Fruit fly (Drosophila melanogaster): ENCODE measurements around the gene CG7017.

Gene CG7017

DNA sequence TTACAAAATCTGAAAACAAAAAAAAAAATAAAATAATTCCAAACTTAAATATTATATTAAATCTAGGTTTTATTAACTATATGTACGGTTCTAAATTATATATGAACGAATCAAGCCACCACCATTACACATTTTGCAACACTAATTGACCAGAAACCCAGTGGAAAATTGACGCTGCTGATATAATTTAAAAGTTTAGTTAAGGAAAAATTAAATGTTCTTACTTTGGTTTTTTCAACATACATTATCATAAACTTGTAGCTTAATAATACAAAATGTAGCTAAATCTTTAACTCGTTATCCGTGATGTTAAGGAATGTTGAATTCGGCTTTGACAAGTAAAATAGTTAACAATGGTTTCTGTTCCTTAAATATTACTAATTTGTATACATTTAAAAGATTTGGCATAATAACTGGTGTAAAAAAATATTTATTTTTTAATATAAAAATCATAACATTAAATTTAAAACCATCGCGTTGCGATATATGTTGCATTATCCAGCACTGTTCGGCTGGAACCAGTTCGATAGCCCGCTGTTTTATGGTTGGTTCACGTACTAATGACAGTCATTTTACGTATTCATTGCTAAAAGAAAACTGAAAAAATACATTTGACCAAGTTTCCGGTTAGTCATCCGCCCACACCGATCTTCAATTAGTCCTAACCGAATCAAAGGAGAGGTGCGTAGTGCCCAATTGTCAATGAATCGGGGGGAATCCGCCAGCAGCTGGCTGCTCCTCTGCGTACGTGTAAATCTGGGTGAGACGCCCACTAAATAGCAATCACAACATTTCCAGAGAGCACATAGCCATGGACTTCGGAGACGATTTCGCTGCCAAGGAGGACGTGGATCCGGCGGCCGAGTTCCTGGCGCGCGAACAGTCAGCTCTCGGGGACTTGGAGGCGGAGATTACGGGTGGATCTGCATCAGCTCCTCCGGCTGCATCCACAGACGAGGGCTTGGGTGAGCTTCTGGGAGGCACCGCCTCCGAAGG is 30.4 kb upstream of the CG7017 start (continued):
- TF ChIP-seq CG4424 (GFP tag; optimal IDR thresholded peaks at IDR 0.05) (peak; percentile 62), NC2β (GFP tag; optimal IDR thresholded peaks at IDR 0.05) (no peak), BEAF-32 (GFP tag; optimal IDR thresholded peaks at IDR 0.05) (peak; percentile 76), CG13287 (GFP tag; IDR thresholded peaks at IDR 0.05; ENCODE audit: partially characterized antibody) (peak; percentile 77), slou (GFP tag; optimal IDR thresholded peaks at IDR 0.05) (peak; percentile 2), Ravus (GFP tag; IDR thresholded peaks at IDR 0.05) (no peak), sens-2 (GFP tag; IDR thresholded peaks at IDR 0.05) (no peak)

DNA sequence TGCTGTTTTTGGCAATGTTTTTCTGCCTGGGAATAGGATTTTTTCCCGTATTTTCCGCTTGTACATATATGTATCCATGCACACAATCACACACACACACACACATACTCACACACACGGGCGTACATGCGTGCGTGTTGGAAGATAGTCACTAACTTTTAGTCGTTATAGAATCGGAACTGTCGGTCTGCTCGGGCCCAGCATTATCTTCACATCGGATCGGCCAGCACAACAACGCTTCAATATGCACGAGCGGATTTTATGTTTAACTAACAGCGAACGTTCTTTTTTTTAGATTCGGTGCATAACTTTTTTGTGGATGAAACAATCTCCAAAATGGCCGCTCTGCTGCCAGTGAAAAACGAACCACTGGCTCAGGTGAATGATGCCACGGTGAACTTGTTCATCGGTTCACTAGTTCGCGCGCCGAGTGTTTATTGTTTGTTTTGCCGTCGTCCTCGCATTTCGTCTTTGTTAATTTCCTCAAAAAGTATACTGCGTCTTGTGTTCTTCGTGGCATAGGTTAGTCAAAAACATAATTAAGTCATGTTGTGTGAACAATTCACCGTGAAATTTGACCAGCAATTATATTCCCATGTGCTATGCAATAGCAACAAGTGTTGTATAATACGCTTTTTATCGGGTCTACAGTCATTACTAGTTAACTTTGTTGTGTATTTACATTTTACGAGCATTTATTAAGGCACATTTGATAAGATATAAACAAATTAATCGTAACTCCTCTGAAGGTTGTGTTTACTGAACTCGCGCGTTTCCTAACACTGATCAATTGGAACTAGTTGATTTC is 29.4 kb upstream of the CG7017 start, which contains the start of the genes CG6951 and CG17233:
Gene CG6951, plus strand, starts transcription at position 105 of the 808 bp plus-strand sequence.
Gene CG17233, minus strand, starts transcription at position 741 of the 808 bp plus-strand sequence.
- TF ChIP-seq CG15514 (GFP tag; optimal IDR thresholded peaks at IDR 0.05), result peak; percentile 98
- TF ChIP-seq shn (GFP tag; optimal IDR thresholded peaks at IDR 0.05), result no peak
- TF ChIP-seq Scr (GFP tag; IDR thresholded peaks at IDR 0.05; ENCODE audit: partially characterized antibody), result peak; percentile 18; the same call in 1 of the 2 replicates
- TF ChIP-seq dm (GFP tag; optimal IDR thresholded peaks at IDR 0.05), result peak; percentile 18
- TF ChIP-seq Nf-YB (GFP tag; optimal IDR thresholded peaks at IDR 0.05), result no peak
- peak; percentile 10 for TF ChIP-seq bab2 (GFP tag; optimal IDR thresholded peaks at IDR 0.05)
- TF ChIP-seq CG4617 (GFP tag; optimal IDR thresholded peaks at IDR 0.05; ENCODE audit: borderline replicate concordance), result peak; percentile 37
- TF ChIP-seq ase (GFP tag; IDR thresholded peaks at IDR 0.05), result 0 out of 3 replicates have a peak, but pooled peaks have one; percentile 4
- TF ChIP-seq Neu2 (GFP tag; optimal IDR thresholded peaks at IDR 0.05; ENCODE audit: borderline replicate concordance), result no peak
- TF ChIP-seq Atf3 (GFP tag; optimal IDR thresholded peaks at IDR 0.05), result no peak
- 0 out of 2 replicates have a peak, but pooled peaks have one; percentile 16 for TF ChIP-seq Dref (GFP tag; IDR thresholded peaks at IDR 0.05)
- TF ChIP-seq CG10543 (GFP tag; optimal IDR thresholded peaks at IDR 0.05), result no peak
- peak; percentile 25 for TF ChIP-seq lilli (GFP tag; optimal IDR thresholded peaks at IDR 0.05)
- TF ChIP-seq Adf1 (GFP tag; IDR thresholded peaks at IDR 0.05), result no peak
- TF ChIP-seq trem (tag; optimal IDR thresholded peaks at IDR 0.05), result no peak
- peak; percentile 42 for TF ChIP-seq CG8924 (tag; optimal IDR thresholded peaks at IDR 0.05)
- no peak for TF ChIP-seq CG10431 (GFP tag; optimal IDR thresholded peaks at IDR 0.05)
- TF ChIP-seq sens-2 (GFP tag; IDR thresholded peaks at IDR 0.05), result no peak
- peak; percentile 52 for TF ChIP-seq BEAF-32 (GFP tag; optimal IDR thresholded peaks at IDR 0.05)
- TF ChIP-seq phol (tag; optimal IDR thresholded peaks at IDR 0.05), result peak; percentile 96
- TF ChIP-seq CG14860 (GFP tag; IDR thresholded peaks at IDR 0.05; ENCODE audit: partially characterized antibody), result no peak
- peak; percentile 21 for TF ChIP-seq sens (GFP tag)
- peak; percentile 31 for TF ChIP-seq CG13287 (GFP tag; IDR thresholded peaks at IDR 0.05; ENCODE audit: partially characterized antibody)
- peak; percentile 36 for TF ChIP-seq Med (GFP tag)
- no peak for TF ChIP-seq CG18011 (GFP tag; optimal IDR thresholded peaks at IDR 0.05)
- no peak for TF ChIP-seq lola (GFP tag; optimal IDR thresholded peaks at IDR 0.05)
- peak; percentile 72 for TF ChIP-seq YL-1 (GFP tag; optimal IDR thresholded peaks at IDR 0.05)
- peak in 1 of 2 experiments; percentile 2 for TF ChIP-seq dpn (GFP tag; optimal IDR thresholded peaks at IDR 0.05)
- peak; percentile 24 for TF ChIP-seq Sin3A (optimal IDR thresholded peaks at IDR 0.05)
- TF ChIP-seq amos (GFP tag; IDR thresholded peaks at IDR 0.05; ENCODE audit: partially characterized antibody), result no peak
- TF ChIP-seq chm (GFP tag; IDR thresholded peaks at IDR 0.05), result no peak
- peak; percentile 32 for TF ChIP-seq pzg (GFP tag; optimal IDR thresholded peaks at IDR 0.05)
- TF ChIP-seq CG8478 (optimal IDR thresholded peaks at IDR 0.05), result peak; percentile 76
- no peak for TF ChIP-seq CG12391 (tag; optimal IDR thresholded peaks at IDR 0.05)
- no peak for TF ChIP-seq CG4404 (GFP tag; IDR thresholded peaks at IDR 0.05)
- peak; percentile 21 for TF ChIP-seq Sry-δ (GFP tag; optimal IDR thresholded peaks at IDR 0.05)
- TF ChIP-seq Dad (GFP tag; optimal IDR thresholded peaks at IDR 0.05), result no peak
- no peak for TF ChIP-seq ro (GFP tag; IDR thresholded peaks at IDR 0.05)
- no peak for TF ChIP-seq CG2129 (GFP tag; IDR thresholded peaks at IDR 0.05; ENCODE audit: partially characterized antibody)
- TF ChIP-seq MTF-1 (GFP tag; optimal IDR thresholded peaks at IDR 0.05; ENCODE audit: borderline replicate concordance), result no peak

Measured in whole organism, embryonic.